Worm (Caenorhabditis elegans) whole organism, late embryonic: Measurements from ENCODE around the gene F40A3.4.

ENCODE experiments used
- C38D4.7 ChIP-seq: fragments of 200-800 bp; sonication (Bioruptor generic); optimal IDR thresholded peaks from 2 replicates; lab custom pipeline; 2018; ENCODE audit warnings: mild to moderate bottlenecking, missing genetic modification characterization, moderate library complexity, missing compliant biosample characterization
- F13H6.1 ChIP-seq: sonication (generic microtip); optimal IDR thresholded peaks from 2 replicates; lab custom pipeline; 2016; ENCODE audit warnings: missing genetic modification characterization, missing compliant biosample characterization
- K02D7.2 ChIP-seq: sonication (generic microtip); optimal IDR thresholded peaks from 2 replicates; lab custom pipeline; 2017; ENCODE audit warnings: mild to moderate bottlenecking, missing genetic modification characterization, missing compliant biosample characterization
- Y22D7AL.16 ChIP-seq: sonication (generic microtip); optimal IDR thresholded peaks from 2 replicates; lab custom pipeline; 2016; ENCODE audit warnings: missing genetic modification characterization, missing compliant biosample characterization
- ahr-1 ChIP-seq: sonication (generic microtip); optimal IDR thresholded peaks from 2 replicates; lab custom pipeline; 2016; ENCODE audit warnings: missing genetic modification characterization, missing compliant biosample characterization
- ceh-18 ChIP-seq: sonication (generic microtip); optimal IDR thresholded peaks from 2 replicates; lab custom pipeline; 2016; ENCODE audit warnings: missing genetic modification characterization, missing compliant biosample characterization
- ceh-2 ChIP-seq: sonication (generic microtip); optimal IDR thresholded peaks from 2 replicates; lab custom pipeline; 2016; ENCODE audit warnings: missing genotype, missing genetic modification characterization, missing compliant biosample characterization
- ceh-22 ChIP-seq: sonication (generic microtip); optimal IDR thresholded peaks from 2 replicates; lab custom pipeline; 2017; ENCODE audit warnings: missing biosample characterization, missing genetic modification characterization
- ceh-24 ChIP-seq: sonication (generic microtip); optimal IDR thresholded peaks from 2 replicates; lab custom pipeline; 2016; ENCODE audit warnings: mild to moderate bottlenecking, missing genetic modification characterization, missing compliant biosample characterization
- ceh-30 ChIP-seq: fragments of 150-350 bp; optimal IDR thresholded peaks from 2 replicates; lab custom pipeline; 2014; ENCODE audit warnings: missing biosample characterization, missing genetic modification characterization
- ceh-6 ChIP-seq: fragments of 200-800 bp; sonication (Bioruptor generic); optimal IDR thresholded peaks from 2 replicates; lab custom pipeline; 2018; ENCODE audit warnings: mild to moderate bottlenecking, missing genetic modification characterization, missing compliant biosample characterization
- ceh-9 ChIP-seq: sonication (generic microtip); optimal IDR thresholded peaks from 2 replicates; lab custom pipeline; 2016; ENCODE audit warnings: mild to moderate bottlenecking, missing genetic modification characterization, inconsistent platforms, missing compliant biosample characterization
- dmd-4 ChIP-seq: sonication (generic microtip); optimal IDR thresholded peaks from 2 replicates; lab custom pipeline; 2016; ENCODE audit warnings: borderline replicate concordance, missing genetic modification characterization, missing compliant biosample characterization
- dve-1 ChIP-seq: sonication (generic microtip); optimal IDR thresholded peaks from 2 replicates; lab custom pipeline; 2017; ENCODE audit warnings: antibody characterized with exemption, mild to moderate bottlenecking, missing genetic modification characterization, missing compliant biosample characterization
- gmeb-2 ChIP-seq: sonication (generic microtip); optimal IDR thresholded peaks from 2 replicates; lab custom pipeline; 2016; ENCODE audit warnings: missing genetic modification characterization, inconsistent platforms, missing compliant biosample characterization
- hlh-30 ChIP-seq: sonication (generic microtip); optimal IDR thresholded peaks from 2 replicates; lab custom pipeline; 2017; ENCODE audit warnings: antibody characterized with exemption, missing genetic modification characterization, missing compliant biosample characterization; ENCODE audit not compliant: insufficient read depth
- hlh-6 ChIP-seq: sonication (generic microtip); optimal IDR thresholded peaks from 2 replicates; lab custom pipeline; 2016; ENCODE audit warnings: missing genotype, missing genetic modification characterization, missing compliant biosample characterization
- lin-11 ChIP-seq: fragments of 200-800 bp; sonication (Bioruptor generic); optimal IDR thresholded peaks from 2 replicates; lab custom pipeline; 2018; ENCODE audit warnings: mild to moderate bottlenecking, missing genetic modification characterization, missing compliant biosample characterization
- madf-2 ChIP-seq: sonication (generic microtip); optimal IDR thresholded peaks from 2 replicates; lab custom pipeline; 2017; ENCODE audit warnings: missing genetic modification characterization, missing compliant biosample characterization
- mec-3 ChIP-seq: sonication (generic microtip); optimal IDR thresholded peaks from 2 replicates; lab custom pipeline; 2016; ENCODE audit warnings: borderline replicate concordance, missing genetic modification characterization, missing compliant biosample characterization
- nfya-1 ChIP-seq: sonication (generic microtip); optimal IDR thresholded peaks from 2 replicates; lab custom pipeline; 2017; ENCODE audit warnings: missing genetic modification characterization, mild to moderate bottlenecking, missing compliant biosample characterization, antibody characterized with exemption, moderate library complexity
- nhr-11 ChIP-seq: fragments of 150-350 bp; optimal IDR thresholded peaks from 2 replicates; lab custom pipeline; 2014; ENCODE audit warnings: missing biosample characterization, missing genetic modification characterization
- nhr-232 ChIP-seq: sonication (generic microtip); optimal IDR thresholded peaks from 2 replicates; lab custom pipeline; 2016; ENCODE audit warnings: missing genetic modification characterization, missing compliant biosample characterization
- npax-4 ChIP-seq: sonication (generic microtip); optimal IDR thresholded peaks from 2 replicates; lab custom pipeline; 2016; ENCODE audit warnings: missing genetic modification characterization, missing compliant biosample characterization
- odd-2 ChIP-seq: sonication (generic microtip); optimal IDR thresholded peaks from 2 replicates; lab custom pipeline; 2017; ENCODE audit warnings: antibody characterized with exemption, mild to moderate bottlenecking, missing genetic modification characterization, missing compliant biosample characterization
- pat-9 ChIP-seq: fragments of 200-800 bp; sonication (Bioruptor generic); optimal IDR thresholded peaks from 2 replicates; lab custom pipeline; 2018; ENCODE audit warnings: mild to moderate bottlenecking, missing genetic modification characterization, moderate library complexity, missing compliant biosample characterization
- pha-2 ChIP-seq: sonication (generic microtip); optimal IDR thresholded peaks from 2 replicates; lab custom pipeline; 2017; ENCODE audit warnings: mild to moderate bottlenecking, missing genetic modification characterization, missing compliant biosample characterization
- pros-1 ChIP-seq: fragments of 150-350 bp; optimal IDR thresholded peaks from 2 replicates; lab custom pipeline; 2014; ENCODE audit warnings: missing biosample characterization, missing genetic modification reagents, missing genetic modification characterization
- sdc-2 ChIP-seq: sonication (generic microtip); optimal IDR thresholded peaks from 2 replicates; lab custom pipeline; 2016; ENCODE audit warnings: missing genotype, missing genetic modification characterization, missing compliant biosample characterization
- sox-2 ChIP-seq: fragments of 200-800 bp; sonication (Bioruptor generic); IDR thresholded peaks from 2 replicates; pipeline ENCODE4 v1.3.6; 2022; ENCODE audit warnings: missing genetic modification reagents, missing genetic modification characterization, missing compliant biosample characterization
- sox-4 ChIP-seq: sonication (generic microtip); optimal IDR thresholded peaks from 2 replicates; lab custom pipeline; 2017; ENCODE audit warnings: mild to moderate bottlenecking, missing genetic modification characterization, inconsistent platforms, missing compliant biosample characterization
- syd-9 ChIP-seq: sonication (generic microtip); optimal IDR thresholded peaks from 2 replicates; lab custom pipeline; 2016; ENCODE audit warnings: mild to moderate bottlenecking, missing genetic modification characterization, moderate library complexity, missing compliant biosample characterization
- tbx-2 ChIP-seq: sonication (generic microtip); optimal IDR thresholded peaks from 2 replicates; lab custom pipeline; 2016; ENCODE audit warnings: missing genetic modification characterization, missing compliant biosample characterization
- tbx-7 ChIP-seq: sonication (generic microtip); optimal IDR thresholded peaks from 2 replicates; lab custom pipeline; 2016; ENCODE audit warnings: missing genotype, missing genetic modification characterization, missing compliant biosample characterization
- ttx-3 ChIP-seq: sonication (generic microtip); optimal IDR thresholded peaks from 2 replicates; lab custom pipeline; 2016; ENCODE audit warnings: missing genetic modification reagents, missing genetic modification characterization, missing compliant biosample characterization
- unc-42 ChIP-seq: sonication (generic microtip); optimal IDR thresholded peaks from 2 replicates; lab custom pipeline; 2016; ENCODE audit warnings: missing genotype, missing genetic modification characterization, missing compliant biosample characterization
- zip-5 ChIP-seq: sonication (generic microtip); optimal IDR thresholded peaks from 2 replicates; lab custom pipeline; 2016; ENCODE audit warnings: missing genetic modification characterization, missing compliant biosample characterization

F40A3.4 gene

DNA sequence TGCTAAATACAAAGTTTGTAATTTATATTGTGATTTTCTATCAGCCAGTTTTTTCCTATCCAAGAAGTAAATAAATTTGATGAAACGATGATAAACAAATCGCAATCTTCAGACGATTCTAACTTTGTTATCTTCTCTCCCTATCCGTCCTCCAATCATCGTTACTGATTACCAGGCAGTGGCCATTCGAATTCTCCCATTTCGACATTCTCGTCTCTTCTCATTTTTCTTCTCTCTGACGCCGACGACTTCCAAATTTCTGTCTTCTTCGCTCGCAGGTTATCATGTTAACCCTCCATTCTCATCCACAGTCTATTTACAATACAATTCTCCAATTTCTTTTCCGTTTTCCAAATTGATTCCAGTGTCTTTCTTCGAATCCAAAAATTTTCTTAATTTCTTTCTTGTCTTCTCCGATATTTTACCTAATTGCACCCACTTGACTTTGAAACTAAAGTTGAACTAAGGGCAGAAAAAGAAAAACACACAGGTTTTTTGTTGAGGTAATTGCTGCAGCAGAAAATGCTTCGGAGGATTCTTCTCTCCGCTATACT lies 2.9 kb downstream of the F40A3.4 start, which contains the start of gene F40A3.2:
F40A3.2 (plus strand) TSS at position 504 of the 554 bp plus-strand sequence.
- TF ChIP-seq sdc-2 (no peak), madf-2 (no peak), gmeb-2 (no peak), ceh-30 (tag; lab: Kevin White, UChicago) (no peak), nfya-1 (no peak), tbx-2 (tag; lab: Kevin White, UChicago) (no peak), npax-4 (tag; lab: Kevin White, UChicago) (no peak), mec-3 (tag; lab: Kevin White, UChicago) (no peak), pha-2 (tag; lab: Kevin White, UChicago) (no peak), lin-11 (no peak), dmd-4 (no peak), sox-2 (GFP tag; lab: Robert Waterston, UW) (no peak), K02D7.2 (no peak), pros-1 (tag; lab: Kevin White, UChicago) (no peak), ceh-9 (tag; lab: Kevin White, UChicago) (no peak)

DNA sequence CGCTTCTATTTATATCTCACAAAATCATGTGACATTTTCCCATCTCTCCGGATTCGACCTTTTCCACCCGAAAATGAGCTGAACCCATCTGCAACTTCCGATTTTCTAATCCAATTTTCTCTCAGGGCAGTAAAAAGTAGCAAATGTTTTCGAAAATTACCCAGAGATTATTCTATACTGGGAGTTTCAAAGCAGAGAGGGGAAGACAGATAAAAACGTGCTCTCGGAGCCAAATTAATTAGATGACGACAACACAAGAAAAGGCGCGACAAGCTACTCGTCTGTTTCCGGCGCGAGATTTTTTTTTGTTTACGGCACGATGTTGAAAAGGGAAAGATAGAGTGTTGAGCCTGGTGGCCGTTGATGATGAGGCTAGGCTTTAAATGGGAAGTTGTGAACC lies 8.9 kb downstream of the F40A3.4 start:
- TF ChIP-seq ceh-30 (tag; lab: Kevin White, UChicago) (no peak), ceh-22 (no peak), tbx-7 (tag; lab: Kevin White, UChicago) (no peak), nhr-11 (no peak), nhr-232 (tag; lab: Kevin White, UChicago) (no peak), hlh-6 (tag; lab: Kevin White, UChicago) (no peak), zip-5 (tag; lab: Kevin White, UChicago) (no peak), ttx-3 (tag; lab: Kevin White, UChicago) (no peak), nfya-1 (no peak)

DNA sequence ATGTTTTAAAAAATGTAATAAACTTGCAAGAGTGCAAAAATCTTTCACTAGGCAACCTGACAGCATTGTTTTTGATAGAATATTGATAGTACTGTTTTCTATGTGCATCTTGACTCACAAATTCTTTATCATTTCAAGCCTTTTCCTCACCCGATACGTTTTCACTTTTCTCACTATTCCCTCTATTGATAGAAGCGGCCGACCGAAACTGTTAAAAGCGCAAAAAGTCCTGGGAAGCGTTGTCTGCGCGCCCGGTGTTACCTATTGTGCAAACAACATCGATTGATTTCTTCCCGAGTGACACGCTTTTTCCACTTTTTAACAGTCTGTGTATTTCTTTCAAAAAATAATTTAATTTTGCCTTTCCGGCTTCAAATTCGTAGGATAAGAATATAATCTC lies 12.5 kb downstream of the F40A3.4 start:
- TF ChIP-seq ceh-18: no peak
- no peak for TF ChIP-seq syd-9 (tag; lab: Kevin White, UChicago)

DNA sequence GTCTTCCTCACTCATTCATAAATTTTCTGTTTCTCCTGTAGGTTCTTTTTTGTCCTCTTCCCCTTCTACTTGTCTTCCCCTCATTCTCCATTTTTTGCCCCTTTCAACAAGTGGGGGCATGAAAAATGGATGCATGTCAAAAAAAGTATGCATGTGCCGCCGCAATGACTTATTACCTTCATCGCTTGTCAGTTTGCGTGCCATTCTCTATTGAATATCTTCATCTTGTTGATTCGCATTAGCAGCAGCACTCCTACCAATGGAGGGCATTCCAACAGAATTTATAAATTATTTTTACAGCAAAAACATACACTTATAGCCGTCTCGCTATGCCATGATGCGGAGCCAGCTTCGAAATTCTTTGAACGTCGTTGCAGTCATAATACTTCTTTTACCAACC lies 15.7 kb downstream of the F40A3.4 start, which contains the start of gene F40A3.1:
F40A3.1 (plus strand) TSS at position 301 of the 400 bp plus-strand sequence.
- TF ChIP-seq sox-4 (tag; lab: Kevin White, UChicago): no peak
- TF ChIP-seq hlh-6 (tag; lab: Kevin White, UChicago): no peak
- TF ChIP-seq hlh-30 (tag; lab: Kevin White, UChicago): no peak
- TF ChIP-seq lin-11: no peak
- TF ChIP-seq F13H6.1 (tag; lab: Kevin White, UChicago): no peak
- TF ChIP-seq C38D4.7: no peak
- TF ChIP-seq pat-9 (tag; lab: Kevin White, UChicago): no peak
- no peak for TF ChIP-seq ceh-24 (tag; lab: Kevin White, UChicago)
- no peak for TF ChIP-seq unc-42 (tag; lab: Kevin White, UChicago)
- no peak for TF ChIP-seq ceh-2 (tag; lab: Kevin White, UChicago)

DNA sequence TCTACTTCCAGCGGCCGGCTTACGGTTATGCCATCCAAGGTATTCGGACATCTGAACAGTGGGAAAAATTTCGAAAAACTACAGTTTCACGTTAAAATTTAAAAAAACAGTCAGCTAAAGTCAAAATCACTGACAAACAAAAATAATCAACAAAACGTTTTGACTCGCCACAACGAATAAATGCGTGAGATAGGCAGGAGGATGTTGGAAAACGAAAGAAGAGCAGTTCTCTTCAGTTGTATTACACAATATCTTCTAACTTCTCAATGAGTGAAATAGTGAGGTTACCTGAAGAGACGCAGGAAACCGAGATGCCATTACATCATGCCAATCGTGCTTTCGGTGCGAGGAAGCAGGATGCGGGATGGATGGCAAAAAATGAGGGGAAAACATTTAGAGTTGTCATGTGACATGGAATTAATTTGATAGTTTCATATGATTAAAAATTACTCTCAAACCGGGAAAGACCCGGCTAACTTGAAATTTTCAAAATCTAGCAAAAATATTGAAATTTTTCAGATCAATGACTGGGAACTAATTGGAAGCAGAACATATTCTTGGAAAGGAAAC lies 18.3 kb downstream of the F40A3.4 start, which contains the start of gene F40A3.6:
F40A3.6 (minus strand) TSS at position 51 of the 570 bp plus-strand sequence.
- TF ChIP-seq hlh-6 (tag; lab: Kevin White, UChicago) (no peak), Y22D7AL.16 (tag; lab: Kevin White, UChicago) (no peak), odd-2 (no peak), syd-9 (tag; lab: Kevin White, UChicago) (no peak), zip-5 (tag; lab: Kevin White, UChicago) (no peak), dve-1 (tag; lab: Kevin White, UChicago) (no peak), pros-1 (tag; lab: Kevin White, UChicago) (no peak), dmd-4 (no peak), ceh-6 (GFP tag; lab: Kevin White, UChicago) (no peak), ahr-1 (tag; lab: Kevin White, UChicago) (no peak)
